Fruit fly (Drosophila melanogaster) whole organism, pupa: Measurements from ENCODE around the gene ppk27.
A peak's percentile ranks its signal among the peaks of the same experiment; 100 is the strongest.

ENCODE experiments used
- CG10348 ChIP-seq: fragments of 200-800 bp; sonication (Bioruptor generic); IDR thresholded peaks from 2 replicates; pipeline ENCODE4 v1.3.6; 2022; ENCODE audit warnings: missing biosample characterization, missing genetic modification characterization
- CG12605 ChIP-seq: fragments of 200-800 bp; sonication (Bioruptor generic); IDR thresholded peaks from 2 replicates; pipeline ENCODE4 v1.3.6; 2022; ENCODE audit warnings: missing biosample characterization, missing genetic modification characterization
- CG13204 ChIP-seq: fragments of 200-800 bp; sonication (Bioruptor generic); optimal IDR thresholded peaks from 2 replicates; lab custom pipeline; 2018; ENCODE audit warnings: missing biosample characterization, mild to moderate bottlenecking, missing genetic modification characterization, moderate library complexity
- CG14655 ChIP-seq: fragments of 200-800 bp; sonication (Bioruptor generic); optimal IDR thresholded peaks from 3 replicates; lab custom pipeline; 2017; ENCODE audit warnings: mild to moderate bottlenecking, missing biosample characterization, missing genetic modification reagents, missing genetic modification characterization
- CG15710 ChIP-seq: fragments of 200-800 bp; sonication (Bioruptor generic); optimal IDR thresholded peaks from 2 replicates; lab custom pipeline; 2018; ENCODE audit warnings: missing biosample characterization, mild to moderate bottlenecking, missing genetic modification characterization, moderate library complexity
- CG17806 ChIP-seq: fragments of 200-800 bp; sonication (Bioruptor generic); optimal IDR thresholded peaks from 2 replicates; lab custom pipeline; 2018; ENCODE audit warnings: missing biosample characterization, mild to moderate bottlenecking, missing genetic modification characterization, moderate library complexity
- CG32121 ChIP-seq: fragments of 200-800 bp; sonication (Bioruptor generic); IDR thresholded peaks from 2 replicates; pipeline ENCODE4 v1.3.6; 2022; ENCODE audit warnings: missing biosample characterization, missing genetic modification characterization
- CG34367 ChIP-seq: fragments of 200-800 bp; sonication (Bioruptor generic); optimal IDR thresholded peaks from 2 replicates; lab custom pipeline; 2018; ENCODE audit warnings: missing biosample characterization, mild to moderate bottlenecking, missing genetic modification characterization
- CG4496 ChIP-seq: fragments of 200-800 bp; sonication (Bioruptor generic); IDR thresholded peaks from 3 replicates; pipeline ENCODE4 v1.3.6; 2022; ENCODE audit warnings: missing biosample characterization, missing genetic modification characterization
- CG8159 ChIP-seq: fragments of 200-800 bp; sonication (Bioruptor generic); optimal IDR thresholded peaks from 3 replicates; lab custom pipeline; 2018; ENCODE audit warnings: missing biosample characterization, mild to moderate bottlenecking, missing genetic modification characterization, moderate library complexity
- CG8301 ChIP-seq: fragments of 200-800 bp; sonication (Bioruptor generic); optimal IDR thresholded peaks from 2 replicates; lab custom pipeline; 2018; ENCODE audit warnings: missing biosample characterization, mild to moderate bottlenecking, missing genetic modification characterization
- CG9948 ChIP-seq: fragments of 200-800 bp; sonication (Bioruptor generic); optimal IDR thresholded peaks from 2 replicates; lab custom pipeline; 2018; ENCODE audit warnings: missing biosample characterization, mild to moderate bottlenecking, missing genetic modification characterization, moderate library complexity
- D1 ChIP-seq: fragments of 200-800 bp; sonication (Bioruptor generic); optimal IDR thresholded peaks from 2 replicates; lab custom pipeline; 2018; ENCODE audit warnings: missing biosample characterization, mild to moderate bottlenecking, missing genetic modification characterization, moderate library complexity
- EcR ChIP-seq: fragments of 200-800 bp; sonication (Bioruptor generic); optimal IDR thresholded peaks from 3 replicates; lab custom pipeline; 2019; ENCODE audit warnings: missing biosample characterization, missing genetic modification characterization, mild to moderate bottlenecking, moderate library complexity, missing genetic modification reagents
- Ets98B ChIP-seq: fragments of 200-800 bp; sonication (Bioruptor generic); IDR thresholded peaks from 2 replicates; pipeline ENCODE4 v1.3.6; 2022; ENCODE audit warnings: missing biosample characterization, missing genetic modification characterization
- Pif1A ChIP-seq: fragments of 200-800 bp; sonication (Bioruptor generic); optimal IDR thresholded peaks from 3 replicates; lab custom pipeline; 2016; ENCODE audit warnings: missing biosample characterization, missing genetic modification characterization
- Pif1B ChIP-seq: fragments of 200-800 bp; sonication (Bioruptor generic); optimal IDR thresholded peaks from 3 replicates; lab custom pipeline; 2016; ENCODE audit warnings: missing biosample characterization, missing genetic modification characterization
- Snoo ChIP-seq: fragments of 200-800 bp; sonication (Bioruptor generic); optimal IDR thresholded peaks from 3 replicates; lab custom pipeline; 2017; ENCODE audit warnings: missing biosample characterization, mild to moderate bottlenecking, missing genetic modification characterization, inconsistent platforms
- fd96Ca ChIP-seq: fragments of 200-800 bp; sonication (Bioruptor generic); IDR thresholded peaks from 3 replicates; pipeline ENCODE4 v1.3.6; 2022; ENCODE audit warnings: missing biosample characterization, missing genetic modification characterization
- gl ChIP-seq: fragments of 200-800 bp; sonication (Bioruptor generic); optimal IDR thresholded peaks from 2 replicates; lab custom pipeline; 2018; ENCODE audit warnings: missing biosample characterization, mild to moderate bottlenecking, missing genetic modification characterization
- rn ChIP-seq: fragments of 200-800 bp; sonication (Bioruptor generic); IDR thresholded peaks from 2 replicates; pipeline ENCODE4 v1.3.6; 2022; ENCODE audit warnings: missing biosample characterization, missing genetic modification characterization

Gene ppk27

DNA sequence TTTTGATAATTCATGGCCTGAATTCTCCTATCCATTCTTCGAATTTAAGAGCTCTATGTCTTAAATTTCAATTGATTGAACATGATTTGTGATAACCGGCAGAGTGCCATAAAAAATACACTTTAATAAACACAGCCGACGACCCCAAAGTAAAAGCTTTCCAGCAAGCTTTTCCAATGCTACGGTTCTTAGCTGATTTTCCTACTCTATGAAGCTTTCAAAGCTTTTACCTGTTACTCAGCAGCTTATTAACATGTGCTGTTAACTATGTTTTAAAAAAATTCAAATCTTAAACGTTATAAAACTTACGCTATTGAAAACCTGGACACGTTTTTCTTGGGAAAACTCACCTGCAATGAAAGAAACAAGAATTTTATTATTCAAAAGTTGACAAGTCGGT lies 2.3 kb downstream of the ppk27 start:
- TF ChIP-seq CG9948 (tag; lab: Kevin White, UChicago), result no peak
- TF ChIP-seq EcR, result no peak
- TF ChIP-seq CG32121 (GFP tag; lab: Robert Waterston, UW), result no peak
- no peak for TF ChIP-seq CG34367 (tag; lab: Kevin White, UChicago)
- no peak for TF ChIP-seq rn (GFP tag; lab: Robert Waterston, UW)
- TF ChIP-seq Pif1B (GFP tag; lab: Kevin White, UChicago), result no peak
- no peak for TF ChIP-seq CG8159
- no peak for TF ChIP-seq CG10348 (GFP tag; lab: Robert Waterston, UW)
- TF ChIP-seq CG14655, result no peak

- TF ChIP-seq CG4496 (GFP tag; lab: Robert Waterston, UW), result 0 out of 3 replicates have a peak, but pooled peaks have one; percentile 22
- TF ChIP-seq CG14655, result no peak
These were observed 7.7 kb downstream of the ppk27 start for dm6 chr3L:3747276-3747675.

dm6 chr3L:3733039-3733599 lies 21.9 kb downstream of the ppk27 start:
- TF ChIP-seq CG4496 (GFP tag; lab: Robert Waterston, UW) (no peak), Ets98B (no peak), CG15710 (tag; lab: Kevin White, UChicago) (no peak), CG13204 (no peak), CG8301 (tag; lab: Kevin White, UChicago) (no peak), CG10348 (GFP tag; lab: Robert Waterston, UW) (no peak), EcR (no peak), Pif1A (GFP tag; lab: Kevin White, UChicago) (no peak), Pif1B (GFP tag; lab: Kevin White, UChicago) (no peak), CG8159 (no peak), fd96Ca (GFP tag; lab: Robert Waterston, UW) (no peak), CG12605 (GFP tag; lab: Robert Waterston, UW) (no peak), CG32121 (GFP tag; lab: Robert Waterston, UW) (no peak)

DNA sequence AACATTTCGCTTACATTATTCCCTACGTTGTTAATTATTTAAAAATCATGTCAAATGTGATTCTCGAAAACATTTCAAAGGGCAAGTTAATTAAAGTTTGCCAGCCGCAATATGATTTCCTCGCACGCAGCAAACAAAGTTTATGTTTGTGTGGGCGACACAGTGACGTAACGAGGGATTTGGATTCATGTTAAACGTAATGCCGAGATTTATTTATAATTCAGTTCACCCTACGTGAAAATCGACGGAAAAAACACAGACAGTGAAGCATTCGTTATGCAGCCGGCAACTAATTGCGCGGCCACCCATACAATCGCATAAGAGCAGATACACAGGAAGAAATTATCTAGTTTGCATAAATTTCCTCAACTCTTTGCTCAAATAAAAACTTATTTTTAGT lies 28.8 kb downstream of the ppk27 start:
- TF ChIP-seq CG32121 (GFP tag; lab: Robert Waterston, UW) (0 out of 2 replicates have a peak, but pooled peaks have one; percentile 24), Snoo (tag; lab: Kevin White, UChicago) (no peak), CG14655 (no peak)

DNA sequence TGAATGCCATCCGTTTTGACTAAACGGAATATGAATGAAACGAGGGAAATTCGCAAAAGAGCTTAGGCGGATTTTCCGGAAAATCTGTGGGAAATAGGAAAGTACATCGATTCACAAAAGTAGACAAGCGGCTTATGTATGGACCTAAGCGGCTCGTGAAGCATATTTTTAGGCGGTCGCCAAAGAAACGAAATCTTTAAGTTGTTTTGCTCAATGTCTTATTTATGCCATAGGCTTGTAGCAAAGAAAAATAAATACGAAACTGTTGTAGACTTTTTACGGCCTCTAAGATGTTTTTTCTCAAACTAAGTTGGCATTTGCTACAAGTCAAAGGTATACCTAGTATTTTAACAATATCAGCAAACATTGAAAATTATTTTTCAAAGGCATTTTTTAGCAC lies 41.3 kb downstream of the ppk27 start, which contains the start of gene CG43089:
Gene CG43089 (plus strand): TSS at position 303 of the 400 bp plus-strand sequence.
- TF ChIP-seq Pif1A (GFP tag; lab: Kevin White, UChicago) (no peak), CG4496 (GFP tag; lab: Robert Waterston, UW) (peak; percentile 64; the same call in 2 of the 3 replicates), Ets98B (peak; percentile 29; the same call in 1 of the 2 replicates), CG12605 (GFP tag; lab: Robert Waterston, UW) (peak; percentile 81), CG8301 (tag; lab: Kevin White, UChicago) (no peak), CG9948 (tag; lab: Kevin White, UChicago) (no peak), CG32121 (GFP tag; lab: Robert Waterston, UW) (no peak), CG15710 (tag; lab: Kevin White, UChicago) (no peak), CG13204 (no peak), EcR (no peak), rn (GFP tag; lab: Robert Waterston, UW) (no peak)

DNA sequence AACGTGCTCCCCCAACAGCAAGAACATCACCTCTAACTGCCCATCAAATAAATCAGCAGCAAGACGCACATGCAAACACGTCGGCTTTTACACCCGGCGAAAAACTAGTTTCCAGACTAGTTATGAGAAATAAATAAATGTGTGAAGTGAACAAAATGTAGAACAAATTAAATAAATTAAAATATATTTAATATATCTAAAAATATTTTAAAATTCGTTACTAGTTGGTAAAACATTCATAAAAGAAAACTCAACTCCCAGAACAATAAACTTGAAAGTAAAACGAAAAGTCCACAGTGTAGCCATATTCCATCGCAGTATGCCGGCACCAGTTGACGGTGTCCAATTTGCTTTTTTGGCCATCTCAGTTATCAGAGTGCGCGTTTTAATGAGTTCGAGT lies 42.1 kb downstream of the ppk27 start:
- TF ChIP-seq CG8301 (tag; lab: Kevin White, UChicago) (peak; percentile 39), CG9948 (tag; lab: Kevin White, UChicago) (no peak), CG14655 (peak; percentile 55)
- TF ChIP-seq, all 21 proteins: peak for 2

- TF ChIP-seq Pif1A (GFP tag; lab: Kevin White, UChicago), result peak; percentile 50
- peak; percentile 48 for TF ChIP-seq CG17806 (tag; lab: Kevin White, UChicago)
- TF ChIP-seq CG34367 (tag; lab: Kevin White, UChicago), result peak; percentile 54
- peak; percentile 62 for TF ChIP-seq Ets98B
- no peak for TF ChIP-seq gl (tag; lab: Kevin White, UChicago)
- peak; percentile 52 for TF ChIP-seq CG15710 (tag; lab: Kevin White, UChicago)
- no peak for TF ChIP-seq CG10348 (GFP tag; lab: Robert Waterston, UW)
- no peak for TF ChIP-seq CG12605 (GFP tag; lab: Robert Waterston, UW)
- no peak for TF ChIP-seq Pif1B (GFP tag; lab: Kevin White, UChicago)
- peak; percentile 68; the same call in 1 of the 3 replicates for TF ChIP-seq fd96Ca (GFP tag; lab: Robert Waterston, UW)
- peak; percentile 60 for TF ChIP-seq CG14655
- no peak for TF ChIP-seq D1
- TF ChIP-seq rn (GFP tag; lab: Robert Waterston, UW), result no peak
- TF ChIP-seq CG4496 (GFP tag; lab: Robert Waterston, UW), result peak; percentile 79
- TF ChIP-seq CG8301 (tag; lab: Kevin White, UChicago), result peak; percentile 45
- peak; percentile 57 for TF ChIP-seq CG32121 (GFP tag; lab: Robert Waterston, UW)
- TF ChIP-seq CG9948 (tag; lab: Kevin White, UChicago), result peak; percentile 47
- TF ChIP-seq Snoo (tag; lab: Kevin White, UChicago), result no peak
- TF ChIP-seq EcR, result no peak
- no peak for TF ChIP-seq CG13204
- TF ChIP-seq CG8159, result peak; percentile 59
These were observed 45.6 kb downstream of the ppk27 start for dm6 chr3L:3709358-3709757.
